Fruit fly (Drosophila melanogaster) whole organism, embryonic: ENCODE data around the gene CG14088.

ENCODE experiments used
- Asciz ChIP-seq: fragments of 200-800 bp; sonication (Bioruptor generic); optimal IDR thresholded peaks from 2 replicates; lab custom pipeline; 2017; ENCODE audit warnings: missing biosample characterization, mild to moderate bottlenecking, missing genetic modification characterization, missing genetic modification reagents
- Blimp-1 ChIP-seq: fragments of 200-800 bp; sonication (Bioruptor generic); optimal IDR thresholded peaks from 3 replicates; lab custom pipeline; 2018; ENCODE audit warnings: missing biosample characterization, missing genetic modification characterization, mild to moderate bottlenecking, moderate library complexity, missing genetic modification reagents
- CG10267 ChIP-seq: fragments of 200-800 bp; sonication (Bioruptor generic); optimal IDR thresholded peaks from 2 replicates; lab custom pipeline; 2018; ENCODE audit warnings: missing biosample characterization, mild to moderate bottlenecking, missing genetic modification characterization, moderate library complexity
- CG11695 ChIP-seq: fragments of 200-800 bp; sonication (Bioruptor generic); IDR thresholded peaks from 3 replicates; pipeline ENCODE4 v1.3.6; 2022; ENCODE audit warnings: missing biosample characterization, missing genetic modification characterization
- CG14710 ChIP-seq: fragments of 200-800 bp; sonication (Bioruptor generic); optimal IDR thresholded peaks from 3 replicates; lab custom pipeline; 2019; ENCODE audit warnings: missing biosample characterization, mild to moderate bottlenecking, missing genetic modification characterization, moderate library complexity
- CG15601 ChIP-seq: fragments of 200-800 bp; sonication (Bioruptor generic); optimal IDR thresholded peaks from 3 replicates; lab custom pipeline; 2019; ENCODE audit warnings: missing biosample characterization, mild to moderate bottlenecking, missing genetic modification characterization, moderate library complexity
- CG16813 ChIP-seq: fragments of 200-800 bp; sonication (Bioruptor generic); IDR thresholded peaks from 3 replicates; pipeline ENCODE4 v1.3.6; 2022; ENCODE audit warnings: missing biosample characterization, missing genetic modification characterization; ENCODE audit not compliant: partially characterized antibody
- CG17186 ChIP-seq: fragments of 200-800 bp; sonication (Bioruptor generic); optimal IDR thresholded peaks from 3 replicates; lab custom pipeline; 2017; ENCODE audit warnings: missing biosample characterization, missing genetic modification reagents, missing genetic modification characterization
- CG17385 ChIP-seq: fragments of 200-800 bp; sonication (Bioruptor generic); optimal IDR thresholded peaks from 3 replicates; lab custom pipeline; 2018; ENCODE audit warnings: missing biosample characterization, mild to moderate bottlenecking, missing genetic modification characterization
- CG2678 ChIP-seq: fragments of 200-800 bp; sonication (Bioruptor generic); optimal IDR thresholded peaks from 3 replicates; lab custom pipeline; 2019; ENCODE audit warnings: missing biosample characterization, mild to moderate bottlenecking, missing genetic modification characterization, moderate library complexity
- CG2712 ChIP-seq: fragments of 200-800 bp; optimal IDR thresholded peaks from 3 replicates; lab custom pipeline; 2019; ENCODE audit warnings: missing biosample characterization, mild to moderate bottlenecking, missing genetic modification characterization, moderate library complexity
- CG31441 ChIP-seq: fragments of 200-800 bp; sonication (Bioruptor generic); IDR thresholded peaks from 2 replicates; pipeline ENCODE4 v1.3.6; 2022; ENCODE audit warnings: missing biosample characterization, missing genetic modification characterization
- CG6765 ChIP-seq: fragments of 200-800 bp; sonication (Bioruptor generic); optimal IDR thresholded peaks from 3 replicates; lab custom pipeline; 2017; ENCODE audit warnings: missing biosample characterization, mild to moderate bottlenecking, missing genetic modification characterization
- CG6854 ChIP-seq: fragments of 200-800 bp; sonication (Bioruptor generic); optimal IDR thresholded peaks from 3 replicates; lab custom pipeline; 2017; ENCODE audit warnings: missing biosample characterization, mild to moderate bottlenecking, missing genetic modification characterization
- CG7928 ChIP-seq: fragments of 200-800 bp; sonication (Bioruptor generic); optimal IDR thresholded peaks from 2 replicates; lab custom pipeline; 2017; ENCODE audit warnings: missing biosample characterization, mild to moderate bottlenecking, missing genetic modification characterization
- CG7963 ChIP-seq: fragments of 200-800 bp; sonication (Bioruptor generic); IDR thresholded peaks from 3 replicates; pipeline ENCODE4 v1.3.6; 2022; ENCODE audit warnings: missing biosample characterization, missing genetic modification characterization; ENCODE audit not compliant: partially characterized antibody
- CG8765 ChIP-seq: fragments of 200-800 bp; sonication (Bioruptor generic); IDR thresholded peaks from 2 replicates; pipeline ENCODE4 v1.3.6; 2022; ENCODE audit warnings: missing biosample characterization, missing genetic modification characterization
- CG8924 ChIP-seq: fragments of 200-800 bp; optimal IDR thresholded peaks from 3 replicates; lab custom pipeline; 2019; ENCODE audit warnings: missing biosample characterization, mild to moderate bottlenecking, missing genetic modification characterization, moderate library complexity
- CG9727 ChIP-seq: fragments of 200-800 bp; sonication (Bioruptor generic); optimal IDR thresholded peaks from 3 replicates; lab custom pipeline; 2017; ENCODE audit warnings: missing biosample characterization, mild to moderate bottlenecking, missing genetic modification characterization
- Dfd ChIP-seq, 2 experiments: fragments of >200 bp; optimal IDR thresholded peaks; 2 replicates each; lab custom pipeline; 2017; ENCODE audit warnings: missing biosample characterization in 2 of 2, missing genetic modification characterization in 2 of 2
- Fer1 ChIP-seq: fragments of 200-800 bp; sonication (Bioruptor generic); optimal IDR thresholded peaks from 2 replicates; lab custom pipeline; 2017; ENCODE audit warnings: missing biosample characterization, mild to moderate bottlenecking, missing genetic modification characterization
- Hr51 ChIP-seq, 2 experiments: fragments of 200-800 bp; sonication (Bioruptor generic); optimal IDR thresholded peaks; 2 replicates in 1 of 2; 3 replicates in 1 of 2; lab custom pipeline; 2016 to 2018; ENCODE audit warnings: missing biosample characterization in 2 of 2, missing genetic modification characterization in 2 of 2, mild to moderate bottlenecking in 1 of 2, moderate library complexity in 1 of 2
- Med ChIP-seq: fragments of 200-800 bp; sonication (Bioruptor generic); peaks from one replicate; lab custom pipeline; 2016; ENCODE audit warnings: missing biosample characterization, missing genetic modification characterization, mild to moderate bottlenecking, inconsistent platforms, moderate library complexity
- Neu2 ChIP-seq: fragments of 200-800 bp; sonication (Bioruptor generic); optimal IDR thresholded peaks from 3 replicates; lab custom pipeline; 2016; ENCODE audit warnings: missing biosample characterization, missing genetic modification characterization, borderline replicate concordance
- Optix ChIP-seq: fragments of 200-800 bp; sonication (Bioruptor generic); IDR thresholded peaks from 3 replicates; pipeline ENCODE4 v1.3.6; 2022; ENCODE audit warnings: missing biosample characterization, missing genetic modification characterization
- PHDP ChIP-seq: fragments of 200-800 bp; sonication (Bioruptor generic); optimal IDR thresholded peaks from 3 replicates; lab custom pipeline; 2018; ENCODE audit warnings: missing biosample characterization, mild to moderate bottlenecking, missing genetic modification characterization, moderate library complexity
- Ptx1 ChIP-seq: fragments of 200-800 bp; sonication (Bioruptor generic); IDR thresholded peaks from 2 replicates; pipeline ENCODE4 v1.3.6; 2022; ENCODE audit warnings: missing biosample characterization, missing genetic modification characterization
- Sox102F ChIP-seq: fragments of 200-800 bp; sonication (Bioruptor generic); optimal IDR thresholded peaks from 2 replicates; lab custom pipeline; 2018; ENCODE audit warnings: missing biosample characterization, mild to moderate bottlenecking, missing genetic modification characterization, moderate library complexity
- Taf1 ChIP-seq: fragments of 200-800 bp; sonication (Bioruptor generic); IDR thresholded peaks from 2 replicates; pipeline ENCODE4 v1.3.6; 2022; ENCODE audit warnings: missing biosample characterization, missing genetic modification characterization
- Xrp1 ChIP-seq: fragments of 200-800 bp; sonication (Bioruptor generic); IDR thresholded peaks from 2 replicates; pipeline ENCODE4 v1.3.6; 2022; ENCODE audit warnings: missing biosample characterization, missing genetic modification characterization
- ap ChIP-seq: fragments of 200-800 bp; sonication (Bioruptor generic); IDR thresholded peaks from 2 replicates; pipeline ENCODE4 v1.3.6; 2022; ENCODE audit warnings: missing biosample characterization, missing genetic modification characterization
- ato ChIP-seq: fragments of 200-800 bp; sonication (Bioruptor generic); IDR thresholded peaks from 2 replicates; pipeline ENCODE4 v1.3.6; 2022; ENCODE audit warnings: missing biosample characterization, missing genetic modification characterization; ENCODE audit not compliant: partially characterized antibody
- crc ChIP-seq: fragments of 200-800 bp; sonication (Bioruptor generic); optimal IDR thresholded peaks from 2 replicates; lab custom pipeline; 2016; ENCODE audit warnings: missing biosample characterization, missing genetic modification characterization
- cwo ChIP-seq: fragments of 200-800 bp; sonication (Bioruptor generic); optimal IDR thresholded peaks from 3 replicates; lab custom pipeline; 2017; ENCODE audit warnings: missing biosample characterization, missing genetic modification characterization, mild to moderate bottlenecking, moderate library complexity, missing genetic modification reagents
- ewg ChIP-seq: fragments of 200-800 bp; sonication (Bioruptor generic); optimal IDR thresholded peaks from 3 replicates; lab custom pipeline; 2017; ENCODE audit warnings: mild to moderate bottlenecking, missing biosample characterization, missing genetic modification reagents, missing genetic modification characterization
- fd96Cb ChIP-seq: fragments of 200-800 bp; sonication (Bioruptor generic); optimal IDR thresholded peaks from 2 replicates; lab custom pipeline; 2018; ENCODE audit warnings: missing biosample characterization, mild to moderate bottlenecking, missing genetic modification characterization, moderate library complexity
- fu2 ChIP-seq: fragments of 200-800 bp; sonication (Bioruptor generic); optimal IDR thresholded peaks from 2 replicates; lab custom pipeline; 2016; ENCODE audit warnings: missing biosample characterization, missing genetic modification characterization
- gce ChIP-seq: fragments of 200-800 bp; sonication (Bioruptor generic); IDR thresholded peaks from 3 replicates; pipeline ENCODE4 v1.3.6; 2022; ENCODE audit warnings: missing biosample characterization, missing genetic modification characterization
- ham ChIP-seq: fragments of 200-800 bp; sonication (Bioruptor generic); IDR thresholded peaks from 2 replicates; pipeline ENCODE4 v1.3.6; 2022; ENCODE audit warnings: missing biosample characterization, missing genetic modification characterization
- klu ChIP-seq: fragments of 200-800 bp; sonication (Bioruptor generic); IDR thresholded peaks from 2 replicates; pipeline ENCODE4 v1.3.6; 2022; ENCODE audit warnings: missing biosample characterization, missing genetic modification characterization
- nerfin-2 ChIP-seq: fragments of 200-800 bp; sonication (Bioruptor generic); IDR thresholded peaks from 2 replicates; pipeline ENCODE4 v1.3.6; 2022; ENCODE audit warnings: missing biosample characterization, missing genetic modification characterization; ENCODE audit not compliant: partially characterized antibody
- pan ChIP-seq, 4 experiments: fragments of >200 bp in 3 of 4; fragments of 200-800 bp in 1 of 4; sonication (Bioruptor generic) in 1 of 4; optimal IDR thresholded peaks in 3 of 4; IDR thresholded peaks in 1 of 4; 2 replicates each; pipeline versions ENCODE4 v1.3.6 to Lab custom; 2017 to 2022; ENCODE audit warnings: missing biosample characterization in 2 of 4, missing genetic modification characterization in 2 of 4, mixed read lengths in 1 of 4
- phol ChIP-seq: fragments of 200-800 bp; sonication (Bioruptor generic); optimal IDR thresholded peaks from 3 replicates; lab custom pipeline; 2018; ENCODE audit warnings: missing biosample characterization, mild to moderate bottlenecking, missing genetic modification characterization, moderate library complexity
- pzg ChIP-seq: fragments of 200-800 bp; sonication (Bioruptor generic); optimal IDR thresholded peaks from 3 replicates; lab custom pipeline; 2018; ENCODE audit warnings: missing biosample characterization, mild to moderate bottlenecking, missing genetic modification characterization, moderate library complexity
- sc ChIP-seq, 3 experiments: fragments of >200 bp in 2 of 3; fragments of 200-800 bp in 1 of 3; sonication (Bioruptor generic) in 1 of 3; optimal IDR thresholded peaks; 2 replicates in 2 of 3; 3 replicates in 1 of 3; lab custom pipeline; 2017; ENCODE audit warnings: mild to moderate bottlenecking in 1 of 3, missing biosample characterization in 1 of 3, missing genetic modification characterization in 1 of 3, missing genetic modification reagents in 1 of 3
- sens-2 ChIP-seq: fragments of 200-800 bp; sonication (Bioruptor generic); IDR thresholded peaks from 2 replicates; pipeline ENCODE4 v1.3.6; 2022; ENCODE audit warnings: missing biosample characterization, missing genetic modification characterization
- slou ChIP-seq: fragments of 200-800 bp; sonication (Bioruptor generic); optimal IDR thresholded peaks from 3 replicates; lab custom pipeline; 2016; ENCODE audit warnings: missing biosample characterization, missing genetic modification characterization
- sna ChIP-seq: fragments of 200-800 bp; sonication (Bioruptor generic); IDR thresholded peaks from 2 replicates; pipeline ENCODE4 v1.3.6; 2022; ENCODE audit warnings: missing biosample characterization, missing genetic modification characterization; ENCODE audit not compliant: partially characterized antibody
- trem ChIP-seq: fragments of 200-800 bp; optimal IDR thresholded peaks from 3 replicates; lab custom pipeline; 2019; ENCODE audit warnings: missing biosample characterization, mild to moderate bottlenecking, missing genetic modification characterization, moderate library complexity
- zen ChIP-seq: fragments of 200-800 bp; sonication (Bioruptor generic); optimal IDR thresholded peaks from 3 replicates; lab custom pipeline; 2018; ENCODE audit warnings: missing biosample characterization, mild to moderate bottlenecking, missing genetic modification characterization, moderate library complexity

Gene CG14088

dm6 chr3L:19251643-19252042 lies 18.8 kb downstream of the CG14088 start (continued):
- TF ChIP-seq CG2712 (peak; percentile 55), ap (no peak), trem (tag; lab: Kevin White, UChicago) (peak; percentile 5), CG16813 (no peak), fd96Cb (tag; lab: Kevin White, UChicago) (peak; percentile 41), ewg (GFP tag; lab: Kevin White, UChicago) (no peak), Hr51 (GFP tag; optimal IDR thresholded peaks at IDR 0.05; lab: Kevin White, UChicago) (peak in 1 of 2 experiments; percentile 56), ham (GFP tag; lab: Robert Waterston, UW) (no peak), CG8765 (no peak), Asciz (no peak), Med (GFP tag; lab: Kevin White, UChicago) (peak; percentile 60), CG10267 (tag; lab: Kevin White, UChicago) (peak; percentile 19), CG2678 (tag; lab: Kevin White, UChicago) (peak; percentile 64), Sox102F (GFP tag; lab: Kevin White, UChicago) (peak; percentile 52), phol (tag; lab: Kevin White, UChicago) (peak; percentile 47), Blimp-1 (GFP tag; lab: Kevin White, UChicago) (peak; percentile 46), CG8924 (peak; percentile 50), sc (optimal IDR thresholded peaks at IDR 0.05; lab: Kevin White, UChicago) (no peak), sc (GFP tag; optimal IDR thresholded peaks at IDR 0.05; lab: Kevin White, UChicago) (peak; percentile 9), PHDP (tag; lab: Kevin White, UChicago) (peak; percentile 36), CG6854 (peak; percentile 15), CG31441 (GFP tag; lab: Robert Waterston, UW) (peak; percentile 45; the same call in 1 of the 2 replicates), CG14710 (tag; lab: Kevin White, UChicago) (peak; percentile 20), CG17385 (peak; percentile 8), sens-2 (no peak), CG9727 (GFP tag; lab: Kevin White, UChicago) (peak; percentile 21), Fer1 (GFP tag; lab: Kevin White, UChicago) (peak; percentile 49), Taf1 (GFP tag; lab: Robert Waterston, UW) (no peak), nerfin-2 (GFP tag; lab: Robert Waterston, UW) (no peak), CG6765 (GFP tag; lab: Kevin White, UChicago) (peak; percentile 5), Optix (GFP tag; lab: Robert Waterston, UW) (no peak), ato (GFP tag; lab: Robert Waterston, UW) (no peak), CG15601 (tag; lab: Kevin White, UChicago) (peak; percentile 26), slou (GFP tag; lab: Kevin White, UChicago) (no peak), pan (optimal IDR thresholded peaks at IDR 0.05; lab: Kevin White, UChicago) (no peak), pan (GFP tag; optimal IDR thresholded peaks at IDR 0.05 in 1 of 2, IDR thresholded peaks at IDR 0.05 in 1 of 2) (no peak), CG11695 (GFP tag; lab: Robert Waterston, UW) (no peak)

- TF ChIP-seq klu (GFP tag; lab: Robert Waterston, UW) (no peak), fu2 (GFP tag; lab: Kevin White, UChicago) (no peak), Neu2 (GFP tag; lab: Kevin White, UChicago) (no peak), ham (GFP tag; lab: Robert Waterston, UW) (no peak), CG7963 (GFP tag; lab: Robert Waterston, UW) (no peak), cwo (GFP tag; lab: Kevin White, UChicago) (no peak), sna (GFP tag; lab: Robert Waterston, UW) (no peak), pzg (peak; percentile 1), Ptx1 (no peak), Med (GFP tag; lab: Kevin White, UChicago) (peak; percentile 3), CG7928 (no peak), Xrp1 (GFP tag; lab: Robert Waterston, UW) (no peak), CG17186 (GFP tag; lab: Kevin White, UChicago) (no peak), zen (no peak), gce (GFP tag; lab: Robert Waterston, UW) (no peak), Dfd (GFP tag; optimal IDR thresholded peaks at IDR 0.05; lab: Kevin White, UChicago) (no peak), crc (no peak)
Measured at dm6 chr3L:19237780-19238179, 32.7 kb downstream of the CG14088 start.
